Worm (Caenorhabditis elegans) whole organism, L3 larva: ENCODE results near the gene erd-2.2.

Experiments used
- ceh-28 ChIP-seq: fragments of 150-350 bp; optimal IDR thresholded peaks from 2 replicates; lab custom pipeline; 2014; ENCODE audit warnings: missing biosample characterization, missing genetic modification reagents, missing genetic modification characterization
- elt-1 ChIP-seq: fragments of 150-350 bp; optimal IDR thresholded peaks from 2 replicates; lab custom pipeline; 2014; ENCODE audit warnings: missing biosample characterization, missing genetic modification characterization
- elt-2 ChIP-seq: sonication (generic microtip); optimal IDR thresholded peaks from 2 replicates; lab custom pipeline; 2016; ENCODE audit warnings: missing genetic modification reagents, mild to moderate bottlenecking, missing genetic modification characterization, missing compliant biosample characterization
- lin-39 ChIP-seq: fragments of 150-350 bp; optimal IDR thresholded peaks from 2 replicates; lab custom pipeline; 2018; ENCODE audit warnings: missing biosample characterization, missing genetic modification reagents, missing genetic modification characterization
- nhr-11 ChIP-seq: fragments of 150-350 bp; optimal IDR thresholded peaks from 2 replicates; lab custom pipeline; 2014; ENCODE audit warnings: missing biosample characterization, missing genetic modification characterization
- nhr-12 ChIP-seq: fragments of 150-350 bp; optimal IDR thresholded peaks from 2 replicates; lab custom pipeline; 2014; ENCODE audit warnings: missing biosample characterization, missing genetic modification characterization
- nhr-25 ChIP-seq: sonication (generic microtip); optimal IDR thresholded peaks from 2 replicates; lab custom pipeline; 2017; ENCODE audit warnings: missing biosample characterization, missing genetic modification characterization
- nhr-67 ChIP-seq: fragments of 150-350 bp; optimal IDR thresholded peaks from 2 replicates; lab custom pipeline; 2014; ENCODE audit warnings: missing biosample characterization, missing genetic modification characterization
- unc-39 ChIP-seq: sonication (generic microtip); optimal IDR thresholded peaks from 4 replicates; lab custom pipeline; 2017; ENCODE audit warnings: missing biosample characterization, missing genetic modification characterization
- unc-62 ChIP-seq: fragments of 150-350 bp; sonication (generic microtip); optimal IDR thresholded peaks from 4 replicates; lab custom pipeline; 2014; ENCODE audit warnings: missing biosample characterization, missing genetic modification reagents, missing genetic modification characterization
- zag-1 ChIP-seq: fragments of 150-350 bp; optimal IDR thresholded peaks from 2 replicates; lab custom pipeline; 2014; ENCODE audit warnings: missing biosample characterization, missing genetic modification characterization
- ztf-4 ChIP-seq: fragments of 150-350 bp; optimal IDR thresholded peaks from 2 replicates; lab custom pipeline; 2014; ENCODE audit warnings: missing biosample characterization, missing genetic modification characterization

DNA sequence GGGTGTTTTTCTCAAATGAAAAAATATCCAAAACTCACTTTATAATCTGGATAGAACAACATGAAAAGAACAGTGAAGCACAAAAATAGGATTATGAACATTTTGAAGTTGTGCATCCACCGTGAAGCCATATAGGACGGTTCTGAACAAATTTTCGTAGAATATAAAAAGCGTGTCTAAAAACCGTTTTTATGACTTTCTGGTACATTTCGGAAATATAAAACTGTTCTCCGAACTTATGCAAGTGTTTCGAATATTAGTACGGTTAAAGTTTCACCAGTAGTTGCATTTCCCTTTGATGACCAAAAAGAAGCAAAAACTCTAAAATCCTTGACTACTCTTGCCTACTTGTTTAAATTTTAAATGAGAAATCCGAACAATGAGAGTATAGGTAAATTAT is 18.2 kb upstream of the erd-2.2 start, which contains the start of gene C28H8.8:
- no peak for TF ChIP-seq lin-39
- no peak for TF ChIP-seq nhr-25
- TF ChIP-seq zag-1 (tag; lab: Kevin White, UChicago) = no peak
- TF ChIP-seq nhr-12 (tag; lab: Kevin White, UChicago) = no peak
- no peak for TF ChIP-seq nhr-11 (tag; lab: Kevin White, UChicago)
- TF ChIP-seq ceh-28 (tag; lab: Kevin White, UChicago) = no peak
- TF ChIP-seq ztf-4 (tag; lab: Kevin White, UChicago) = no peak
- no peak for TF ChIP-seq unc-62 (GFP tag; lab: Kevin White, UChicago)
- no peak for TF ChIP-seq elt-1 (tag; lab: Kevin White, UChicago)
- TF ChIP-seq unc-39 = no peak
- TF ChIP-seq nhr-67 (tag; lab: Kevin White, UChicago) = no peak
- TF ChIP-seq elt-2 (tag; lab: Kevin White, UChicago) = no peak
